4 worm cellular contexts compared by ENCODE assay signal in genomic region chrV:1918030-1918559, ce11.
TF ChIP-seq lines count a peak whose summit lies in the region.

Y32G9A.2 (plus strand) TSS chrV:1918509.

TF ChIP-seq in whole organism, L1 larva, 84 proteins besides CTCF, POLR2A, EP300 and RAD21 (continued from another document):
- TF ChIP-seq C16A3.4 (tag; optimal IDR thresholded peaks at IDR 0.05; lab: Kevin White, UChicago) = peak; percentile 53
- TF ChIP-seq aha-1 (tag; optimal IDR thresholded peaks at IDR 0.05; lab: Kevin White, UChicago) = no peak
- TF ChIP-seq nhr-84 (tag; optimal IDR thresholded peaks at IDR 0.05; lab: Kevin White, UChicago) = no peak
- peak; percentile 43 for TF ChIP-seq skn-1 (tag; optimal IDR thresholded peaks at IDR 0.05; lab: Kevin White, UChicago)
- peak; percentile 22 for TF ChIP-seq lin-15B (tag; optimal IDR thresholded peaks at IDR 0.05; lab: Kevin White, UChicago)
- TF ChIP-seq lin-13 (GFP tag; optimal IDR thresholded peaks at IDR 0.05; lab: Kevin White, UChicago) = peak; percentile 35
- peak; percentile 16 for TF ChIP-seq nhr-77 (tag; optimal IDR thresholded peaks at IDR 0.05; lab: Kevin White, UChicago)
- peak; percentile 42 for TF ChIP-seq nhr-90 (tag; optimal IDR thresholded peaks at IDR 0.05; lab: Kevin White, UChicago; ENCODE audit: poor library complexity)
- TF ChIP-seq elt-3 (tag; optimal IDR thresholded peaks at IDR 0.05; lab: Kevin White, UChicago) = no peak
- TF ChIP-seq ztf-4 (tag; optimal IDR thresholded peaks at IDR 0.05; lab: Kevin White, UChicago) = no peak
- peak; percentile 49 for TF ChIP-seq nhr-20 (tag; optimal IDR thresholded peaks at IDR 0.05; lab: Kevin White, UChicago)
- TF ChIP-seq elt-2 (tag; optimal IDR thresholded peaks at IDR 0.05; lab: Kevin White, UChicago) = no peak
- TF ChIP-seq nhr-85 (tag; lab: Kevin White, UChicago) = peak; percentile 68
- TF ChIP-seq dpl-1 (GFP tag; optimal IDR thresholded peaks at IDR 0.05; lab: Kevin White, UChicago) = peak; percentile 43 to 62 (median 61)
- no peak for TF ChIP-seq Y116A8C.19 (tag; optimal IDR thresholded peaks at IDR 0.05; lab: Kevin White, UChicago; ENCODE audit: borderline replicate concordance)
- peak; percentile 63 for TF ChIP-seq snu-23 (GFP tag; optimal IDR thresholded peaks at IDR 0.05; lab: Kevin White, UChicago)
- no peak for TF ChIP-seq alr-1 (tag; optimal IDR thresholded peaks at IDR 0.05; lab: Kevin White, UChicago; ENCODE audit: borderline replicate concordance)
- TF ChIP-seq lir-3 (tag; optimal IDR thresholded peaks at IDR 0.05; lab: Kevin White, UChicago; ENCODE audit: poor library complexity) = no peak
- TF ChIP-seq efl-1 (optimal IDR thresholded peaks at IDR 0.05; lab: Kevin White, UChicago) = peak; percentile 62 to 64
- TF ChIP-seq efl-1 (GFP tag; optimal IDR thresholded peaks at IDR 0.05 in 1 of 2; lab: Kevin White, UChicago) = peak; percentile 59 to 94

TF ChIP-seq in whole organism, L3 larva, 47 proteins besides CTCF, POLR2A, EP300 and RAD21 (continued from another document):
- TF ChIP-seq elt-2 (tag; optimal IDR thresholded peaks at IDR 0.05; lab: Kevin White, UChicago) (no peak), nhr-25 (tag; optimal IDR thresholded peaks at IDR 0.05; lab: Kevin White, UChicago) (peak; percentile 27), nhr-77 (tag; optimal IDR thresholded peaks at IDR 0.05; lab: Kevin White, UChicago) (no peak), nhr-28 (tag; optimal IDR thresholded peaks at IDR 0.05; lab: Kevin White, UChicago) (no peak), lsy-12 (tag; optimal IDR thresholded peaks at IDR 0.05; lab: Kevin White, UChicago) (no peak), egl-5 (tag; optimal IDR thresholded peaks at IDR 0.05; lab: Kevin White, UChicago) (no peak), nfya-1 (tag; optimal IDR thresholded peaks at IDR 0.05; lab: Kevin White, UChicago; ENCODE audit: insufficient read depth) (peak; percentile 68), fkh-10 (GFP tag; optimal IDR thresholded peaks at IDR 0.05; lab: Kevin White, UChicago) (no peak), mdl-1 (tag; optimal IDR thresholded peaks at IDR 0.05; lab: Kevin White, UChicago) (no peak), fkh-2 (tag; optimal IDR thresholded peaks at IDR 0.05; lab: Kevin White, UChicago) (no peak), ceh-9 (tag; optimal IDR thresholded peaks at IDR 0.05; lab: Kevin White, UChicago) (no peak), nhr-237 (tag; optimal IDR thresholded peaks at IDR 0.05; lab: Kevin White, UChicago) (no peak), nhr-11 (tag; optimal IDR thresholded peaks at IDR 0.05; lab: Kevin White, UChicago) (no peak), nhr-76 (tag; optimal IDR thresholded peaks at IDR 0.05; lab: Kevin White, UChicago) (no peak), zag-1 (tag; optimal IDR thresholded peaks at IDR 0.05; lab: Kevin White, UChicago) (no peak), tbx-2 (tag; optimal IDR thresholded peaks at IDR 0.05; lab: Kevin White, UChicago) (no peak), nhr-23 (tag; optimal IDR thresholded peaks at IDR 0.05; lab: Kevin White, UChicago) (peak; percentile 11), hmg-11 (tag; optimal IDR thresholded peaks at IDR 0.05; lab: Kevin White, UChicago) (peak; percentile 44), elt-3 (tag; optimal IDR thresholded peaks at IDR 0.05; lab: Kevin White, UChicago) (no peak), sea-2 (GFP tag; optimal IDR thresholded peaks at IDR 0.05; lab: Kevin White, UChicago) (no peak), ceh-28 (tag; optimal IDR thresholded peaks at IDR 0.05; lab: Kevin White, UChicago) (no peak), nhr-12 (tag; optimal IDR thresholded peaks at IDR 0.05; lab: Kevin White, UChicago) (no peak)
TF ChIP-seq in whole organism, L3 larva: peak in this region for 8.

TF ChIP-seq in whole organism, L4 larva, 104 proteins besides CTCF, POLR2A, EP300 and RAD21 (continued from another document):
- TF ChIP-seq dmd-6 (GFP tag; IDR thresholded peaks at IDR 0.05; lab: Robert Waterston, UW) (no peak), lin-13 (GFP tag; optimal IDR thresholded peaks at IDR 0.05; lab: Kevin White, UChicago) (no peak), aha-1 (tag; lab: Kevin White, UChicago) (peak; percentile 89), tag-97 (GFP tag; IDR thresholded peaks at IDR 0.05; lab: Robert Waterston, UW) (no peak), Y48G9A.11 (GFP tag; IDR thresholded peaks at IDR 0.05; lab: Robert Waterston, UW) (no peak), lin-38 (GFP tag; IDR thresholded peaks at IDR 0.05; lab: Robert Waterston, UW) (peak; percentile 94), F49E8.2 (tag; optimal IDR thresholded peaks at IDR 0.05; lab: Kevin White, UChicago; ENCODE audit: borderline replicate concordance) (peak; percentile 42), tra-1 (GFP tag; IDR thresholded peaks at IDR 0.05; lab: Robert Waterston, UW) (no peak)
TF ChIP-seq in whole organism, L4 larva: peak in this region for 6.

TF ChIP-seq in whole organism, young adult, 124 proteins besides CTCF, POLR2A, EP300 and RAD21 (continued from another document):
- peak; percentile 99 for TF ChIP-seq athp-1 (tag; optimal IDR thresholded peaks at IDR 0.05; lab: Kevin White, UChicago)
- TF ChIP-seq Y56A3A.18 (GFP tag; IDR thresholded peaks at IDR 0.05; lab: Robert Waterston, UW) = no peak
- peak; percentile 50 for TF ChIP-seq him-1 (tag; optimal IDR thresholded peaks at IDR 0.05; lab: Kevin White, UChicago)
- no peak for TF ChIP-seq ceh-79 (tag; optimal IDR thresholded peaks at IDR 0.05; lab: Kevin White, UChicago)
- no peak for TF ChIP-seq chd-7 (tag; optimal IDR thresholded peaks at IDR 0.05; lab: Kevin White, UChicago)
- TF ChIP-seq B0035.1 (tag; optimal IDR thresholded peaks at IDR 0.05; lab: Kevin White, UChicago) = no peak
- TF ChIP-seq Y95B8A.8 (GFP tag; IDR thresholded peaks at IDR 0.05; lab: Robert Waterston, UW) = no peak
- no peak for TF ChIP-seq ets-4 (GFP tag; optimal IDR thresholded peaks at IDR 0.05; lab: Kevin White, UChicago)
- no peak for TF ChIP-seq C17E4.6 (GFP tag; IDR thresholded peaks at IDR 0.05; lab: Robert Waterston, UW)
- peak; percentile 32 for TF ChIP-seq efl-1 (GFP tag; optimal IDR thresholded peaks at IDR 0.05; lab: Kevin White, UChicago)
- TF ChIP-seq lin-26 (GFP tag; IDR thresholded peaks at IDR 0.05; lab: Robert Waterston, UW) = no peak
- no peak; the same call in 1 of the 2 replicates for TF ChIP-seq hmg-1.2 (GFP tag; IDR thresholded peaks at IDR 0.05; lab: Robert Waterston, UW)
